Worm (Caenorhabditis elegans): Measurements from ENCODE around the gene Y77E11A.7.

ce11 chrIV:1454194-1454593 is 34.5 kb upstream of the Y77E11A.7 start:
- TF ChIP-seq aly-2 (tag; optimal IDR thresholded peaks at IDR 0.05) (no peak), R02D3.7 (tag; optimal IDR thresholded peaks at IDR 0.05) (no peak), unc-39 (tag; optimal IDR thresholded peaks at IDR 0.05) (no peak), unc-62 (GFP tag; optimal IDR thresholded peaks at IDR 0.05) (no peak), nhr-21 (tag; optimal IDR thresholded peaks at IDR 0.05) (no peak), sma-3 (GFP tag; optimal IDR thresholded peaks at IDR 0.05) (peak; percentile 74), egl-27 (tag; optimal IDR thresholded peaks at IDR 0.05) (no peak), nhr-77 (tag; optimal IDR thresholded peaks at IDR 0.05) (no peak), snpc-4 (tag; optimal IDR thresholded peaks at IDR 0.05) (no peak), ama-1 (optimal IDR thresholded peaks at IDR 0.05) (no peak), blmp-1 (tag; optimal IDR thresholded peaks at IDR 0.05; ENCODE audit: insufficient read depth) (no peak), alr-1 (tag; optimal IDR thresholded peaks at IDR 0.05) (no peak)
